Worm (Caenorhabditis elegans) whole organism, L1 larva: ENCODE measurements around the gene D1044.7.

Experiments used
- C16A3.4 ChIP-seq: fragments of 150-350 bp; optimal IDR thresholded peaks from 2 replicates; lab custom pipeline; 2014; ENCODE audit warnings: missing biosample characterization, missing genetic modification characterization
- C34B4.2 ChIP-seq: sonication (generic microtip); optimal IDR thresholded peaks from 2 replicates; lab custom pipeline; 2017; ENCODE audit warnings: mild to moderate bottlenecking, missing genetic modification characterization, missing compliant biosample characterization
- Y116A8C.19 ChIP-seq: sonication (generic microtip); optimal IDR thresholded peaks from 2 replicates; lab custom pipeline; 2016; ENCODE audit warnings: missing compliant biosample characterization, missing genetic modification characterization, borderline replicate concordance
- aha-1 ChIP-seq: fragments of 150-350 bp; optimal IDR thresholded peaks from 2 replicates; lab custom pipeline; 2014; ENCODE audit warnings: missing biosample characterization, missing genetic modification characterization
- alr-1 ChIP-seq: fragments of 200-800 bp; sonication (Bioruptor generic); optimal IDR thresholded peaks from 2 replicates; lab custom pipeline; 2018; ENCODE audit warnings: borderline replicate concordance, mild to moderate bottlenecking, missing genetic modification characterization, missing compliant biosample characterization
- aly-2 ChIP-seq: fragments of 150-350 bp; optimal IDR thresholded peaks from 2 replicates; lab custom pipeline; 2014; ENCODE audit warnings: missing biosample characterization, missing genetic modification characterization
- ama-1 ChIP-seq: fragments of 150-350 bp; optimal IDR thresholded peaks from 2 replicates; lab custom pipeline; 2014
- blmp-1 ChIP-seq: fragments of 150-350 bp; optimal IDR thresholded peaks from 2 replicates; lab custom pipeline; 2014; ENCODE audit warnings: missing biosample characterization, missing genetic modification characterization
- ceh-8 ChIP-seq: fragments of 200-800 bp; sonication (Bioruptor generic); optimal IDR thresholded peaks from 2 replicates; lab custom pipeline; 2018; ENCODE audit warnings: mild to moderate bottlenecking, missing genetic modification characterization, moderate library complexity, missing compliant biosample characterization
- ceh-82 ChIP-seq, 3 experiments: fragments of 150-350 bp in 1 of 3; sonication (generic microtip) in 2 of 3; optimal IDR thresholded peaks; 2 replicates each; lab custom pipeline; 2014 to 2017; ENCODE audit warnings: missing biosample characterization in 3 of 3, missing genetic modification characterization in 3 of 3
- ceh-88 ChIP-seq: fragments of 200-800 bp; sonication (Bioruptor generic); IDR thresholded peaks from 2 replicates; pipeline ENCODE4 v1.3.6; 2022; ENCODE audit warnings: missing genetic modification characterization, missing compliant biosample characterization
- ces-1 ChIP-seq: fragments of 150-350 bp; optimal IDR thresholded peaks from 2 replicates; lab custom pipeline; 2014; ENCODE audit warnings: missing biosample characterization, missing genetic modification reagents, missing genetic modification characterization
- dpl-1 ChIP-seq, 3 experiments: fragments of 150-350 bp in 2 of 3; sonication (generic microtip) in 1 of 3; optimal IDR thresholded peaks; 2 replicates each; lab custom pipeline; 2014 to 2017; ENCODE audit warnings: missing biosample characterization in 3 of 3, missing genetic modification characterization in 3 of 3, missing genetic modification reagents in 3 of 3
- dsc-1 ChIP-seq: sonication (generic microtip); optimal IDR thresholded peaks from 2 replicates; lab custom pipeline; 2016; ENCODE audit warnings: mild to moderate bottlenecking, missing genetic modification characterization, missing compliant biosample characterization
- efl-1 ChIP-seq, 4 experiments: fragments of 150-350 bp; optimal IDR thresholded peaks in 3 of 4; peaks in 1 of 4; 1 replicate in 1 of 4; 2 replicates in 3 of 4; lab custom pipeline; 2014; ENCODE audit warnings: missing biosample characterization in 2 of 4, missing genetic modification characterization in 2 of 4, missing genetic modification reagents in 2 of 4
- efl-3 ChIP-seq: fragments of 200-800 bp; sonication (Bioruptor generic); optimal IDR thresholded peaks from 2 replicates; lab custom pipeline; 2018; ENCODE audit warnings: mild to moderate bottlenecking, missing genetic modification characterization, missing compliant biosample characterization
- egl-27 ChIP-seq, 2 experiments: fragments of 150-350 bp in 1 of 2; sonication (generic microtip); optimal IDR thresholded peaks; 3 replicates each; lab custom pipeline; 2017 to 2018; ENCODE audit warnings: missing biosample characterization in 2 of 2, missing genetic modification characterization in 2 of 2, missing genetic modification reagents in 2 of 2
- ets-5 ChIP-seq: fragments of 200-800 bp; sonication (Bioruptor generic); IDR thresholded peaks from 2 replicates; pipeline ENCODE4 v1.3.6; 2022; ENCODE audit warnings: missing genetic modification characterization, missing compliant biosample characterization
- fkh-4 ChIP-seq: sonication (generic microtip); optimal IDR thresholded peaks from 2 replicates; lab custom pipeline; 2016; ENCODE audit warnings: missing compliant biosample characterization, missing genetic modification characterization, borderline replicate concordance
- fkh-8 ChIP-seq: sonication (generic microtip); optimal IDR thresholded peaks from 2 replicates; lab custom pipeline; 2016; ENCODE audit warnings: mild to moderate bottlenecking, missing genetic modification characterization, missing compliant biosample characterization
- fos-1 ChIP-seq: fragments of 150-350 bp; optimal IDR thresholded peaks from 2 replicates; lab custom pipeline; 2014; ENCODE audit warnings: missing biosample characterization, missing genetic modification characterization
- grh-1 ChIP-seq: fragments of 200-800 bp; sonication (Bioruptor generic); IDR thresholded peaks from 2 replicates; pipeline ENCODE4 v1.3.6; 2022; ENCODE audit warnings: missing genetic modification reagents, missing genetic modification characterization, missing compliant biosample characterization
- irx-1 ChIP-seq: sonication (generic microtip); optimal IDR thresholded peaks from 2 replicates; lab custom pipeline; 2016; ENCODE audit warnings: missing genetic modification characterization, missing compliant biosample characterization
- jun-1 ChIP-seq: fragments of 150-350 bp; optimal IDR thresholded peaks from 2 replicates; lab custom pipeline; 2014; ENCODE audit warnings: missing biosample characterization, missing genetic modification reagents, missing genetic modification characterization
- lin-15B ChIP-seq: fragments of 150-350 bp; sonication (generic microtip); optimal IDR thresholded peaks from 3 replicates; lab custom pipeline; 2014; ENCODE audit warnings: missing biosample characterization, missing genetic modification characterization
- lin-35 ChIP-seq, 2 experiments: fragments of 150-350 bp; optimal IDR thresholded peaks; 2 replicates each; lab custom pipeline; 2014; ENCODE audit warnings: missing biosample characterization in 2 of 2, missing genetic modification characterization in 2 of 2, missing genetic modification reagents in 2 of 2
- lir-3 ChIP-seq: sonication (generic microtip); optimal IDR thresholded peaks from 2 replicates; lab custom pipeline; 2016; ENCODE audit warnings: mild to moderate bottlenecking, missing genetic modification characterization, moderate library complexity, missing compliant biosample characterization; ENCODE audit not compliant: poor library complexity
- mab-9 ChIP-seq: fragments of 200-800 bp; sonication (Bioruptor generic); IDR thresholded peaks from 2 replicates; pipeline ENCODE4 v1.3.6; 2022; ENCODE audit warnings: missing genetic modification reagents, missing genetic modification characterization, missing compliant biosample characterization
- mdl-1 ChIP-seq, 2 experiments: fragments of 150-350 bp; optimal IDR thresholded peaks; 2 replicates each; lab custom pipeline; 2014 to 2017; ENCODE audit warnings: missing biosample characterization in 2 of 2, missing genetic modification characterization in 2 of 2, inconsistent platforms in 1 of 2
- mef-2 ChIP-seq: fragments of 150-350 bp; optimal IDR thresholded peaks from 2 replicates; lab custom pipeline; 2014; ENCODE audit warnings: missing biosample characterization, missing genetic modification characterization
- mep-1 ChIP-seq: fragments of 150-350 bp; optimal IDR thresholded peaks from 2 replicates; lab custom pipeline; 2014; ENCODE audit warnings: missing biosample characterization, missing genetic modification characterization
- nhr-11 ChIP-seq: fragments of 150-350 bp; optimal IDR thresholded peaks from 2 replicates; lab custom pipeline; 2014; ENCODE audit warnings: missing biosample characterization, missing genetic modification characterization
- nhr-12 ChIP-seq: sonication (generic microtip); optimal IDR thresholded peaks from 2 replicates; lab custom pipeline; 2017; ENCODE audit warnings: missing biosample characterization, missing genetic modification characterization
- nhr-20 ChIP-seq: sonication (generic microtip); optimal IDR thresholded peaks from 2 replicates; lab custom pipeline; 2016; ENCODE audit warnings: mild to moderate bottlenecking, missing genetic modification characterization, missing compliant biosample characterization
- nhr-237 ChIP-seq: fragments of 150-350 bp; optimal IDR thresholded peaks from 2 replicates; lab custom pipeline; 2014; ENCODE audit warnings: missing biosample characterization, missing genetic modification characterization
- nhr-28 ChIP-seq: fragments of 150-350 bp; optimal IDR thresholded peaks from 2 replicates; lab custom pipeline; 2014; ENCODE audit warnings: missing biosample characterization, missing genetic modification characterization
- nhr-47 ChIP-seq: sonication (generic microtip); optimal IDR thresholded peaks from 2 replicates; lab custom pipeline; 2016; ENCODE audit warnings: mild to moderate bottlenecking, missing genetic modification characterization, moderate library complexity, missing compliant biosample characterization
- nhr-71 ChIP-seq: sonication (generic microtip); optimal IDR thresholded peaks from 2 replicates; lab custom pipeline; 2016; ENCODE audit warnings: mild to moderate bottlenecking, missing genetic modification characterization, moderate library complexity, missing compliant biosample characterization
- nhr-77 ChIP-seq: fragments of 150-350 bp; optimal IDR thresholded peaks from 2 replicates; lab custom pipeline; 2014; ENCODE audit warnings: missing biosample characterization, missing genetic modification characterization
- nhr-85 ChIP-seq: sonication (generic microtip); peaks from one replicate; lab custom pipeline; 2016; ENCODE audit warnings: missing genetic modification characterization, inconsistent platforms, missing compliant biosample characterization
- pax-3 ChIP-seq: fragments of 200-800 bp; sonication (Bioruptor generic); optimal IDR thresholded peaks from 2 replicates; lab custom pipeline; 2018; ENCODE audit warnings: mild to moderate bottlenecking, missing genetic modification characterization, moderate library complexity, missing compliant biosample characterization
- pqm-1 ChIP-seq: sonication (generic microtip); optimal IDR thresholded peaks from 3 replicates; lab custom pipeline; 2017; ENCODE audit warnings: missing biosample characterization, missing genetic modification characterization
- rnt-1 ChIP-seq: sonication (generic microtip); optimal IDR thresholded peaks from 2 replicates; lab custom pipeline; 2016; ENCODE audit warnings: mild to moderate bottlenecking, missing genetic modification characterization, moderate library complexity, missing compliant biosample characterization
- skn-1 ChIP-seq: fragments of 150-350 bp; optimal IDR thresholded peaks from 2 replicates; lab custom pipeline; 2014; ENCODE audit warnings: missing biosample characterization, missing genetic modification characterization
- snpc-4 ChIP-seq: fragments of 150-350 bp; optimal IDR thresholded peaks from 2 replicates; lab custom pipeline; 2014; ENCODE audit warnings: missing biosample characterization, missing genetic modification characterization
- snu-23 ChIP-seq: sonication (generic microtip); optimal IDR thresholded peaks from 2 replicates; lab custom pipeline; 2016; ENCODE audit warnings: missing genetic modification characterization, missing compliant biosample characterization
- sox-4 ChIP-seq: sonication (generic microtip); optimal IDR thresholded peaks from 2 replicates; lab custom pipeline; 2016; ENCODE audit warnings: missing genetic modification characterization, missing compliant biosample characterization
- sptf-1 ChIP-seq: fragments of 150-350 bp; optimal IDR thresholded peaks from 2 replicates; lab custom pipeline; 2014; ENCODE audit warnings: missing biosample characterization, missing genetic modification characterization
- sup-37 ChIP-seq: fragments of 200-800 bp; sonication (Bioruptor generic); optimal IDR thresholded peaks from 2 replicates; lab custom pipeline; 2018; ENCODE audit warnings: mild to moderate bottlenecking, missing genetic modification characterization, missing compliant biosample characterization
- swsn-7 ChIP-seq: sonication (generic microtip); optimal IDR thresholded peaks from 2 replicates; lab custom pipeline; 2016; ENCODE audit warnings: missing genetic modification characterization, missing compliant biosample characterization
- unc-98 ChIP-seq: fragments of 200-800 bp; sonication (Bioruptor generic); IDR thresholded peaks from 2 replicates; pipeline ENCODE4 v1.3.6; 2022; ENCODE audit warnings: missing genetic modification characterization, missing compliant biosample characterization
- vab-15 ChIP-seq: sonication (generic microtip); optimal IDR thresholded peaks from 2 replicates; lab custom pipeline; 2017; ENCODE audit warnings: missing genotype, mild to moderate bottlenecking, missing genetic modification characterization, missing compliant biosample characterization
- ztf-4 ChIP-seq: fragments of 150-350 bp; optimal IDR thresholded peaks from 2 replicates; lab custom pipeline; 2014; ENCODE audit warnings: missing biosample characterization, missing genetic modification characterization

D1044.7 gene

DNA sequence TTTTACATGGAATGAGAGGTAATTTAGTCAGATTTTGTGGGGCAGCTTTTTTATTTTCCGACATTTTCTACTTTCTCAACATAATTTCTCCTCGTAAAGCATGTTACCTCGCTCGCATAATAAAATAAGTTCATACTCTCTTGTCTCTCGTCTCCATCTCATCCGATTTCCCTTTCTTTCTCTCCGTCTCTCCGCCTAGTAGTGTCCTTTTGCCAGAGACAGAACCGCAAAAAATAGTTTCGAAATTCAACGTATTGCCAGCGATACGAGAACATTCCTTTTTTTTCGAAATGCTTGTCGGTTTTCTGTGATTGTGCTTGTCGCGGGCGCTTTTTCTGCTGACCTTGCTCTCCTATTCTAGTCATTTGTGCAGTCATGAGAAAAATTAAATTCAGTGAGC, 4.4 kb downstream of the D1044.7 start (continued):
- TF ChIP-seq dpl-1 (GFP tag; optimal IDR thresholded peaks at IDR 0.05; lab: Kevin White, UChicago) (peak; percentile 39 to 50 (median 40)), skn-1 (tag; lab: Kevin White, UChicago) (peak; percentile 46), sup-37 (no peak), fkh-8 (tag; lab: Kevin White, UChicago) (peak; percentile 48), swsn-7 (tag; lab: Kevin White, UChicago) (peak; percentile 54), sptf-1 (tag; lab: Kevin White, UChicago) (no peak), ama-1 (lab: Kevin White, UChicago) (peak; percentile 91), vab-15 (tag; lab: Kevin White, UChicago) (no peak), grh-1 (GFP tag; lab: Robert Waterston, UW) (no peak), C16A3.4 (peak; percentile 13), pax-3 (tag; lab: Kevin White, UChicago) (peak; percentile 63), sox-4 (tag; lab: Kevin White, UChicago) (no peak), nhr-12 (tag; lab: Kevin White, UChicago) (no peak), mep-1 (tag; lab: Kevin White, UChicago) (peak; percentile 86), irx-1 (tag; lab: Kevin White, UChicago) (peak; percentile 41), ztf-4 (tag; lab: Kevin White, UChicago) (peak; percentile 52), aly-2 (tag; lab: Kevin White, UChicago) (peak; percentile 86), jun-1 (tag; lab: Kevin White, UChicago) (peak; percentile 61), efl-1 (optimal IDR thresholded peaks at IDR 0.05; lab: Kevin White, UChicago) (peak; percentile 62), efl-1 (GFP tag; optimal IDR thresholded peaks at IDR 0.05 in 1 of 2; lab: Kevin White, UChicago) (peak; percentile 57 to 96), unc-98 (no peak), ceh-8 (GFP tag; lab: Kevin White, UChicago) (no peak), alr-1 (no peak), snpc-4 (peak; percentile 16), mdl-1 (tag; optimal IDR thresholded peaks at IDR 0.05; lab: Kevin White, UChicago) (peak in 1 of 2 experiments; percentile 33), nhr-47 (peak; percentile 64), ets-5 (no peak), mef-2 (no peak), nhr-11 (tag; lab: Kevin White, UChicago) (no peak), nhr-71 (tag; lab: Kevin White, UChicago) (peak; percentile 77), mab-9 (GFP tag; lab: Robert Waterston, UW) (no peak), nhr-77 (tag; lab: Kevin White, UChicago) (peak; percentile 49), aha-1 (no peak), lin-35 (GFP tag; optimal IDR thresholded peaks at IDR 0.05; lab: Kevin White, UChicago) (peak; percentile 59 to 70), lin-15B (no peak), nhr-237 (tag; lab: Kevin White, UChicago) (peak; percentile 54), Y116A8C.19 (tag; lab: Kevin White, UChicago) (no peak), blmp-1 (tag; lab: Kevin White, UChicago) (peak; percentile 83), dsc-1 (tag; lab: Kevin White, UChicago) (no peak), rnt-1 (tag; lab: Kevin White, UChicago) (peak; percentile 87), nhr-28 (tag; lab: Kevin White, UChicago) (no peak), ceh-82 (tag; optimal IDR thresholded peaks at IDR 0.05; lab: Kevin White, UChicago) (peak; percentile 26 to 64 (median 55)), nhr-85 (tag; lab: Kevin White, UChicago) (peak; percentile 90), ces-1 (no peak), efl-3 (no peak), lir-3 (tag; lab: Kevin White, UChicago) (peak; percentile 34), egl-27 (tag; optimal IDR thresholded peaks at IDR 0.05; lab: Kevin White, UChicago) (no peak), fkh-4 (tag; lab: Kevin White, UChicago) (no peak), C34B4.2 (tag; lab: Kevin White, UChicago) (no peak), fos-1 (tag; lab: Kevin White, UChicago) (peak; percentile 61), nhr-20 (peak; percentile 72), snu-23 (GFP tag; lab: Kevin White, UChicago) (peak; percentile 77), pqm-1 (no peak), ceh-88 (no peak)
